Fruit fly (Drosophila melanogaster): Measurements from ENCODE around the gene Akap200.
A peak's percentile ranks its signal among the peaks of the same experiment; 100 is the strongest.

The Akap200 gene

dm6 chr2L:8463144-8464106, 47.9 kb downstream of the Akap200 start, which contains the start of gene Agpat2 (continued):
- TF ChIP-seq odd (GFP tag; optimal IDR thresholded peaks at IDR 0.05) (peak; percentile 73), CG10147 (GFP tag; optimal IDR thresholded peaks at IDR 0.05) (peak; percentile 80), CG33557 (GFP tag; optimal IDR thresholded peaks at IDR 0.05) (peak; percentile 65), prd (optimal IDR thresholded peaks at IDR 0.05) (no peak), prd (GFP tag; IDR thresholded peaks at IDR 0.05) (peak; percentile 80), dimm (GFP tag; IDR thresholded peaks at IDR 0.05) (0 out of 2 replicates have a peak, but pooled peaks have one; percentile 37), CG30403 (GFP tag; optimal IDR thresholded peaks at IDR 0.05) (peak; percentile 90), CG4360 (GFP tag; IDR thresholded peaks at IDR 0.05) (peak; percentile 87), Dll (GFP tag; IDR thresholded peaks at IDR 0.05; ENCODE audit: partially characterized antibody) (no peak), CG17328 (GFP tag; IDR thresholded peaks at IDR 0.05) (peak; percentile 79), fd64A (GFP tag; optimal IDR thresholded peaks at IDR 0.05) (peak; percentile 38), bowl (GFP tag; IDR thresholded peaks at IDR 0.05) (no peak), Hmr (GFP tag; optimal IDR thresholded peaks at IDR 0.05) (peak; percentile 87), pum (GFP tag; optimal IDR thresholded peaks at IDR 0.05) (peak; percentile 70), CG15514 (GFP tag; optimal IDR thresholded peaks at IDR 0.05) (peak; percentile 67), ac (GFP tag; optimal IDR thresholded peaks at IDR 0.05) (peak; percentile 54), CG6765 (GFP tag; optimal IDR thresholded peaks at IDR 0.05) (peak; percentile 28), grau (tag; optimal IDR thresholded peaks at IDR 0.05) (peak; percentile 83), Dref (GFP tag; IDR thresholded peaks at IDR 0.05) (no peak), Dip3 (GFP tag; optimal IDR thresholded peaks at IDR 0.05) (peak; percentile 71), ab (GFP tag; optimal IDR thresholded peaks at IDR 0.05) (peak; percentile 31), shn (GFP tag; optimal IDR thresholded peaks at IDR 0.05) (peak; percentile 76), CG5953 (GFP tag; IDR thresholded peaks at IDR 0.05) (0 out of 2 replicates have a peak, but pooled peaks have one; percentile 53), Lpt (GFP tag; optimal IDR thresholded peaks at IDR 0.05) (no peak), amos (GFP tag; IDR thresholded peaks at IDR 0.05; ENCODE audit: partially characterized antibody) (peak; percentile 5; the same call in 1 of the 2 replicates), CG17361 (GFP tag; IDR thresholded peaks at IDR 0.05) (peak; percentile 87), CG11085 (GFP tag; IDR thresholded peaks at IDR 0.05) (0 out of 2 replicates have a peak, but pooled peaks have one; percentile 23), bcd (GFP tag; optimal IDR thresholded peaks at IDR 0.05) (peak; percentile 83), CG2712 (tag; optimal IDR thresholded peaks at IDR 0.05) (peak; percentile 88), fd102C (GFP tag; optimal IDR thresholded peaks at IDR 0.05) (no peak), Optix (GFP tag; IDR thresholded peaks at IDR 0.05) (peak; percentile 76), Deaf1 (tag; optimal IDR thresholded peaks at IDR 0.05) (peak; percentile 42), CG31365 (tag; optimal IDR thresholded peaks at IDR 0.05) (peak; percentile 52), hb (GFP tag; IDR thresholded peaks at IDR 0.05; ENCODE audit: partially characterized antibody) (no peak), Fer2 (tag; optimal IDR thresholded peaks at IDR 0.05) (peak; percentile 72), CG13287 (GFP tag; IDR thresholded peaks at IDR 0.05; ENCODE audit: partially characterized antibody) (no peak), CG7745 (tag; optimal IDR thresholded peaks at IDR 0.05) (no peak), pita (GFP tag; optimal IDR thresholded peaks at IDR 0.05) (no peak), CG42726 (GFP tag; IDR thresholded peaks at IDR 0.05; ENCODE audit: partially characterized antibody) (no peak), CG2678 (tag; optimal IDR thresholded peaks at IDR 0.05) (peak; percentile 92), CG10366 (GFP tag; IDR thresholded peaks at IDR 0.05) (peak; percentile 76), rib (GFP tag; IDR thresholded peaks at IDR 0.05) (0 out of 2 replicates have a peak, but pooled peaks have one; percentile 21), kah (GFP tag; optimal IDR thresholded peaks at IDR 0.05) (peak; percentile 47), CG7963 (GFP tag; IDR thresholded peaks at IDR 0.05; ENCODE audit: partially characterized antibody) (no peak), lmd (GFP tag; IDR thresholded peaks at IDR 0.05) (peak; percentile 83), vnd (GFP tag; IDR thresholded peaks at IDR 0.05; ENCODE audit: partially characterized antibody) (no peak), CG4282 (GFP tag; optimal IDR thresholded peaks at IDR 0.05) (peak; percentile 34), vfl (GFP tag; optimal IDR thresholded peaks at IDR 0.05) (peak; percentile 67)

Data from whole organism, embryonic.